Worm (Caenorhabditis elegans) whole organism, L4 larva: Measurements from ENCODE around the gene srbc-58.
A peak's percentile ranks its signal among the peaks of the same experiment; 100 is the strongest.

Experiments
- F37D6.2 ChIP-seq: sonication (generic microtip); optimal IDR thresholded peaks from 2 replicates; lab custom pipeline; 2016; ENCODE audit warnings: mild to moderate bottlenecking, missing genetic modification characterization, missing compliant biosample characterization
- F49E8.2 ChIP-seq: sonication (generic microtip); optimal IDR thresholded peaks from 2 replicates; lab custom pipeline; 2016; ENCODE audit warnings: missing compliant biosample characterization, mild to moderate bottlenecking, missing genetic modification characterization, borderline replicate concordance
- R02D3.7 ChIP-seq: fragments of 150-350 bp; sonication (generic microtip); optimal IDR thresholded peaks from 3 replicates; lab custom pipeline; 2014; ENCODE audit warnings: missing biosample characterization, missing genetic modification characterization
- Y75B8A.6 ChIP-seq: fragments of 200-800 bp; sonication (Bioruptor generic); IDR thresholded peaks from 2 replicates; pipeline ENCODE4 v1.3.6; 2022; ENCODE audit warnings: missing genetic modification reagents, missing genetic modification characterization, missing compliant biosample characterization
- ZK337.2 ChIP-seq: fragments of 200-800 bp; sonication (Bioruptor generic); IDR thresholded peaks from 2 replicates; pipeline ENCODE4 v1.3.6; 2022; ENCODE audit warnings: missing genetic modification reagents, missing genetic modification characterization, missing compliant biosample characterization
- ZK546.5 ChIP-seq, 2 experiments: sonication (generic microtip); optimal IDR thresholded peaks; 2 replicates each; lab custom pipeline; 2017; ENCODE audit warnings: missing biosample characterization in 2 of 2, missing genetic modification characterization in 2 of 2
- aha-1 ChIP-seq: fragments of 150-350 bp; peaks from one replicate; lab custom pipeline; 2014; ENCODE audit warnings: missing biosample characterization, missing genetic modification characterization
- ceh-28 ChIP-seq: fragments of 150-350 bp; optimal IDR thresholded peaks from 2 replicates; lab custom pipeline; 2014; ENCODE audit warnings: missing biosample characterization, missing genetic modification reagents, missing genetic modification characterization
- ceh-44 ChIP-seq: fragments of 200-800 bp; sonication (Bioruptor generic); IDR thresholded peaks from 2 replicates; pipeline ENCODE4 v1.3.6; 2022; ENCODE audit warnings: missing genetic modification reagents, missing genetic modification characterization, missing compliant biosample characterization
- ceh-62 ChIP-seq: sonication (generic microtip); optimal IDR thresholded peaks from 2 replicates; lab custom pipeline; 2017; ENCODE audit warnings: missing biosample characterization, missing genetic modification characterization
- daf-19 ChIP-seq: fragments of 200-800 bp; sonication (Bioruptor generic); conservative IDR thresholded peaks from 2 replicates; pipeline ENCODE4 v1.3.6; 2022; ENCODE audit warnings: missing genetic modification characterization, missing compliant biosample characterization
- duxl-1 ChIP-seq: sonication (generic microtip); optimal IDR thresholded peaks from 2 replicates; lab custom pipeline; 2016; ENCODE audit warnings: mild to moderate bottlenecking, missing genetic modification characterization, moderate library complexity, missing compliant biosample characterization; ENCODE audit not compliant: poor library complexity
- egl-43 ChIP-seq: fragments of 200-800 bp; sonication (Bioruptor generic); IDR thresholded peaks from 2 replicates; pipeline ENCODE4 v1.3.6; 2022; ENCODE audit warnings: missing genetic modification reagents, missing genetic modification characterization, missing compliant biosample characterization
- fos-1 ChIP-seq: fragments of 150-350 bp; optimal IDR thresholded peaks from 2 replicates; lab custom pipeline; 2014; ENCODE audit warnings: missing biosample characterization, missing genetic modification characterization
- gei-8 ChIP-seq: fragments of 200-800 bp; sonication (Bioruptor generic); optimal IDR thresholded peaks from 2 replicates; lab custom pipeline; 2018; ENCODE audit warnings: mild to moderate bottlenecking, missing genetic modification characterization, missing compliant biosample characterization
- hlh-11 ChIP-seq: fragments of 200-800 bp; sonication (Bioruptor generic); optimal IDR thresholded peaks from 2 replicates; lab custom pipeline; 2018; ENCODE audit warnings: mild to moderate bottlenecking, missing genetic modification characterization, missing compliant biosample characterization
- jun-1 ChIP-seq: fragments of 150-350 bp; optimal IDR thresholded peaks from 2 replicates; lab custom pipeline; 2014; ENCODE audit warnings: missing biosample characterization, missing genetic modification reagents, missing genetic modification characterization
- lin-15B ChIP-seq: fragments of 150-350 bp; sonication (generic microtip); optimal IDR thresholded peaks from 3 replicates; lab custom pipeline; 2014; ENCODE audit warnings: missing biosample characterization, missing genetic modification characterization
- lin-29 ChIP-seq: fragments of 200-800 bp; sonication (Bioruptor generic); IDR thresholded peaks from 2 replicates; pipeline ENCODE4 v1.3.6; 2022; ENCODE audit warnings: missing genetic modification reagents, missing genetic modification characterization, missing compliant biosample characterization
- lin-39 ChIP-seq: fragments of 150-350 bp; optimal IDR thresholded peaks from 2 replicates; lab custom pipeline; 2014; ENCODE audit warnings: missing biosample characterization, missing genetic modification reagents, missing genetic modification characterization
- lsy-2 ChIP-seq, 2 experiments: fragments of 150-350 bp in 1 of 2; sonication (generic microtip) in 1 of 2; optimal IDR thresholded peaks; 2 replicates each; lab custom pipeline; 2014 to 2017; ENCODE audit warnings: missing biosample characterization in 2 of 2, missing genetic modification characterization in 2 of 2
- mdl-1 ChIP-seq, 2 experiments: fragments of 150-350 bp in 1 of 2; sonication (generic microtip) in 1 of 2; optimal IDR thresholded peaks; 2 replicates each; lab custom pipeline; 2014 to 2017; ENCODE audit warnings: missing biosample characterization in 2 of 2, missing genetic modification characterization in 2 of 2
- mdt-29 ChIP-seq: fragments of 200-800 bp; sonication (Bioruptor generic); IDR thresholded peaks from 2 replicates; pipeline ENCODE4 v1.3.6; 2022; ENCODE audit warnings: missing genetic modification reagents, missing genetic modification characterization, missing compliant biosample characterization
- nhr-11 ChIP-seq: fragments of 150-350 bp; optimal IDR thresholded peaks from 2 replicates; lab custom pipeline; 2014; ENCODE audit warnings: missing biosample characterization, missing genetic modification characterization
- nhr-111 ChIP-seq: fragments of 200-800 bp; sonication (Bioruptor generic); optimal IDR thresholded peaks from 2 replicates; lab custom pipeline; 2018; ENCODE audit warnings: mild to moderate bottlenecking, missing genetic modification characterization, missing compliant biosample characterization
- nhr-237 ChIP-seq: sonication (generic microtip); optimal IDR thresholded peaks from 2 replicates; lab custom pipeline; 2017; ENCODE audit warnings: missing biosample characterization, missing genetic modification characterization
- nhr-41 ChIP-seq: fragments of 200-800 bp; sonication (Bioruptor generic); IDR thresholded peaks from 2 replicates; pipeline ENCODE4 v1.3.6; 2022; ENCODE audit warnings: missing genetic modification reagents, missing genetic modification characterization, missing compliant biosample characterization
- nhr-42 ChIP-seq: fragments of 200-800 bp; sonication (Bioruptor generic); IDR thresholded peaks from 2 replicates; pipeline ENCODE4 v1.3.6; 2022; ENCODE audit warnings: missing genetic modification characterization, missing compliant biosample characterization
- nhr-48 ChIP-seq: sonication (generic microtip); optimal IDR thresholded peaks from 2 replicates; lab custom pipeline; 2016; ENCODE audit warnings: mild to moderate bottlenecking, missing genetic modification characterization, missing compliant biosample characterization
- nhr-76 ChIP-seq: fragments of 150-350 bp; optimal IDR thresholded peaks from 2 replicates; lab custom pipeline; 2014; ENCODE audit warnings: missing biosample characterization, missing genetic modification characterization
- pha-4 ChIP-seq, 2 experiments: fragments of 150-350 bp in 1 of 2; fragments of 200-800 bp in 1 of 2; sonication (Bioruptor generic) in 1 of 2; IDR thresholded peaks in 1 of 2; optimal IDR thresholded peaks in 1 of 2; 2 replicates each; pipeline versions ENCODE4 v1.3.6 to Lab custom; 2014 to 2022; ENCODE audit warnings: missing genetic modification characterization in 2 of 2, missing genetic modification reagents in 2 of 2, missing biosample characterization in 1 of 2, missing compliant biosample characterization in 1 of 2
- php-3 ChIP-seq: fragments of 200-800 bp; sonication (Bioruptor generic); IDR thresholded peaks from 2 replicates; pipeline ENCODE4 v1.3.6; 2022; ENCODE audit warnings: missing genetic modification reagents, missing genetic modification characterization, missing compliant biosample characterization
- pqm-1 ChIP-seq: sonication (generic microtip); optimal IDR thresholded peaks from 2 replicates; lab custom pipeline; 2017; ENCODE audit warnings: missing biosample characterization, missing genetic modification characterization
- spr-1 ChIP-seq: sonication (generic microtip); optimal IDR thresholded peaks from 2 replicates; lab custom pipeline; 2016; ENCODE audit warnings: mild to moderate bottlenecking, missing genetic modification characterization, missing compliant biosample characterization
- tag-97 ChIP-seq: fragments of 200-800 bp; sonication (Bioruptor generic); IDR thresholded peaks from 2 replicates; pipeline ENCODE4 v1.3.6; 2022; ENCODE audit warnings: missing genetic modification characterization, missing compliant biosample characterization
- zfp-2 ChIP-seq: sonication (generic microtip); optimal IDR thresholded peaks from 2 replicates; lab custom pipeline; 2016; ENCODE audit warnings: mild to moderate bottlenecking, missing genetic modification characterization, missing compliant biosample characterization
- ztf-11 ChIP-seq: fragments of 150-350 bp; optimal IDR thresholded peaks from 2 replicates; lab custom pipeline; 2014; ENCODE audit warnings: missing biosample characterization, missing genetic modification characterization

Gene srbc-58

DNA sequence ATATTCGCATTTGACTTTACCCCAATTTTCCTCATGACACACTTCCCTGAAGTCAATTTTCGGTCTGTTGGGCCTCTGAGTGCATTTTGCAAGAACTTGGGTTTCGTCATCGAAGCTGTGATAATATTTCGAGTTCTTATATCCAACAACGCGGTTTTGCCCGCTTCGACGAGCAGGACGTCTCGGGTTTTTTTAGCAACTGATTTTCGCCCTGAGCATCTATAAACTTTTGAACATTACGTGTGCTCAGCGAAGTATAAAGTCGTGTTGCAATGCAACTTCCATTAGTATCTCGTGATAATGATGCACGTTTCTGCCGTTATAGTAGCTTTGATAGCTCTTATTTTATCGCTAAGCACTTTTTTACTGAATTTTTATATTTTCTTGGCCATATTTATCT is 5.2 kb downstream of the srbc-58 start, which contains the start of gene srbc-60:
Gene srbc-60 (plus strand): TSS at position 301 of the 400 bp plus-strand sequence.
- TF ChIP-seq nhr-42 (GFP tag; lab: Robert Waterston, UW) (no peak), jun-1 (no peak), gei-8 (GFP tag; lab: Kevin White, UChicago) (no peak), nhr-76 (tag; lab: Kevin White, UChicago) (no peak), zfp-2 (tag; lab: Kevin White, UChicago) (no peak), ZK546.5 (tag; optimal IDR thresholded peaks at IDR 0.05; lab: Kevin White, UChicago) (no peak), fos-1 (no peak), nhr-11 (tag; lab: Kevin White, UChicago) (no peak), F49E8.2 (tag; lab: Kevin White, UChicago) (no peak), nhr-111 (GFP tag; lab: Kevin White, UChicago) (no peak)

ce11 chrV:782432-782831 is 7.6 kb downstream of the srbc-58 start, which contains the start of gene srab-16:
Gene srab-16, plus strand, starts transcription at chrV:782732.
- TF ChIP-seq mdl-1 (tag; optimal IDR thresholded peaks at IDR 0.05; lab: Kevin White, UChicago) (no peak), fos-1 (no peak), spr-1 (tag; lab: Kevin White, UChicago) (no peak), nhr-41 (GFP tag; lab: Robert Waterston, UW) (no peak), aha-1 (no peak), ceh-28 (tag; lab: Kevin White, UChicago) (no peak), Y75B8A.6 (GFP tag; lab: Robert Waterston, UW) (no peak)

DNA sequence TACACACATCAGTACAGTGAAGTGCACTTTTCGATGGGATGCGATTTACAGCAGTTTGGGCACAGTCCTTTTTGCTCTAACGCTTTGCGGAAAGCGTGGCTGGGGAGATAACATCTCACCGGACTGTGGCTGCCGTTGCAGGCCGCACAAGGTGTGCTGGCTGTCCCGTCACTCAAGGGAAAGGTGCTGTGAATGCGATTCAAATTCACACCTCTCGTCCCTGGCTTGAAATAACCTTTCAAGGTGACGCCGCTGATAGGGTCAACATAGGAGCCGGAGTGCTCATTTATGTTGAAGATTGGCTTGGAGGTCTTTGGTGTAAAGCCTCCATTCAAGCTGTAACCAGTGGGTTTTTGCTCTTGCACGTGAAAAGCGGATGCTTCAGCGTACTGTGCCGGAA is 19.3 kb downstream of the srbc-58 start:
- peak; percentile 81 for TF ChIP-seq aha-1
- no peak for TF ChIP-seq zfp-2 (tag; lab: Kevin White, UChicago)
- no peak for TF ChIP-seq ceh-44
- TF ChIP-seq, all 104 proteins: peak for 1

DNA sequence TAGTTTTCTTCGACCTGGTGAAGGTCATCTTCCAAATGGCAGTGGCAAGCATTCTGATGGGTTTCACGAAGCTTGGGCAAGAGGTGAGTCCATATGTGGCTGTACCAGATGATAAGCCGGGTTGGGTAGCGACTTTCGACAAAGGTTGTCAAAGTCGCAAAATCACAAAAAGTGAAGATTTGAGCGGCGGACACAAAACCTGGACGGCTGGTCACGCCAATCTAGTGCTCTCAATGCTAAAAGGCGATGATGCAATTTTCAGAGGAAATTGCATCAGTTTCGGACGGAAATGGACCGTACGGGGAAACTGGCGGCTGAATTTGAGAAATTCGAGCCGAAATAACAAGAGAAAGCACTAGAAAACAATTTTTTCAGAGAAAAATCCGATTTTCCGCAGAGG is 22.4 kb downstream of the srbc-58 start:
- TF ChIP-seq nhr-41 (GFP tag; lab: Robert Waterston, UW) (no peak), egl-43 (no peak), nhr-48 (no peak), hlh-11 (tag; lab: Kevin White, UChicago) (no peak), ceh-62 (tag; lab: Kevin White, UChicago) (no peak), ztf-11 (tag; lab: Kevin White, UChicago) (no peak), daf-19 (GFP tag; lab: Robert Waterston, UW) (no peak), php-3 (GFP tag; lab: Robert Waterston, UW) (no peak)

DNA sequence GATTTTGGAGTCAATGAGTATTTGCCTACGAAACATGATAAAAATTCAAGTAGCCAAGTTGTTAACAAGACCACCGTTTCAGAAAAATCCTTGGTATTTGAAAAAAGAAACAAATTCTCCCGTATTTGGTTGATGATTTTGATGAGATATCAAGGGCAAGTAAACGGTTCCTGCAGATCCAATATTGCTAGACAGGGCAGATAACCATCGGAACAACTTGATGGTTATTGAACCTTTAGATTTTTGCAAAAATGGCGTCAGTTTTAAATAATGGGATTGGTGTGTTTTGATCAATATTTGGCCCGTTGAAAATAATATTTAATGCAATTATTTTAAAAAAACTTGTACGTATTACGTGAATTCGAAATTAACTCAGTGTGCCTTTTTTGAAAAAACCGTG is 25.5 kb downstream of the srbc-58 start:
- TF ChIP-seq pha-4 (GFP tag; IDR thresholded peaks at IDR 0.05; lab: Robert Waterston, UW) (no peak), pha-4 (tag; optimal IDR thresholded peaks at IDR 0.05; lab: Kevin White, UChicago) (no peak), nhr-237 (no peak), lin-29 (GFP tag; lab: Robert Waterston, UW) (no peak), php-3 (GFP tag; lab: Robert Waterston, UW) (no peak), F37D6.2 (tag; lab: Kevin White, UChicago) (no peak), lin-15B (tag; lab: Kevin White, UChicago) (no peak), lin-39 (tag; lab: Kevin White, UChicago) (no peak), duxl-1 (tag; lab: Kevin White, UChicago) (no peak), lsy-2 (tag; optimal IDR thresholded peaks at IDR 0.05; lab: Kevin White, UChicago) (no peak), R02D3.7 (tag; lab: Kevin White, UChicago) (no peak), pqm-1 (no peak), tag-97 (GFP tag; lab: Robert Waterston, UW) (no peak), ZK337.2 (GFP tag; lab: Robert Waterston, UW) (no peak), mdt-29 (GFP tag; lab: Robert Waterston, UW) (no peak)
